Fruit fly (Drosophila melanogaster): ENCODE measurements around the gene Adck5.

Gene Adck5

dm6 chr3L:11145065-11145464 lies 24.6 kb upstream of the Adck5 start:
- TF ChIP-seq CTCF (optimal IDR thresholded peaks at IDR 0.05) (no peak), CG8478 (optimal IDR thresholded peaks at IDR 0.05) (no peak)

dm6 chr3L:11147675-11148074 lies 21.9 kb upstream of the Adck5 start:
- TF ChIP-seq CTCF (optimal IDR thresholded peaks at IDR 0.05), result no peak
- TF ChIP-seq CG8478 (optimal IDR thresholded peaks at IDR 0.05), result no peak

dm6 chr3L:11148478-11149251 lies 21.0 kb upstream of the Adck5 start:
- TF ChIP-seq CTCF (optimal IDR thresholded peaks at IDR 0.05), result no peak
- TF ChIP-seq CG8478 (optimal IDR thresholded peaks at IDR 0.05), result no peak

dm6 chr3L:11150735-11151287 lies 18.8 kb upstream of the Adck5 start, which contains the start of gene CG6216:
CG6216 (minus strand) TSS chr3L:11150785.
- no peak for TF ChIP-seq CTCF (optimal IDR thresholded peaks at IDR 0.05)
- no peak for TF ChIP-seq CG8478 (optimal IDR thresholded peaks at IDR 0.05)

- TF ChIP-seq CG8478 (optimal IDR thresholded peaks at IDR 0.05) (no peak), CTCF (optimal IDR thresholded peaks at IDR 0.05) (no peak)
These were observed 14.2 kb upstream of the Adck5 start for dm6 chr3L:11155380-11155779.

- TF ChIP-seq CG8478 (optimal IDR thresholded peaks at IDR 0.05), result no peak
- no peak for TF ChIP-seq CTCF (optimal IDR thresholded peaks at IDR 0.05)
These were observed 4.7 kb upstream of the Adck5 start, which contains the start of gene Alg10 for dm6 chr3L:11164899-11165298. Alg10 (plus strand) TSS chr3L:11164971.

- TF ChIP-seq CG8478 (optimal IDR thresholded peaks at IDR 0.05) (no peak), CTCF (optimal IDR thresholded peaks at IDR 0.05) (no peak)
These were observed 3.5 kb downstream of the Adck5 start, which contains the start of gene CG14142 for dm6 chr3L:11173049-11173564. CG14142 (plus strand) TSS chr3L:11173514.

- TF ChIP-seq CTCF (optimal IDR thresholded peaks at IDR 0.05), result no peak
- no peak for TF ChIP-seq CG8478 (optimal IDR thresholded peaks at IDR 0.05)
These were observed 13.4 kb downstream of the Adck5 start for dm6 chr3L:11182994-11183393.

- no peak for TF ChIP-seq CG8478 (optimal IDR thresholded peaks at IDR 0.05)
- TF ChIP-seq CTCF (optimal IDR thresholded peaks at IDR 0.05), result no peak
These were observed 14.3 kb downstream of the Adck5 start for dm6 chr3L:11183965-11184364.

dm6 chr3L:11186768-11187167 lies 17.2 kb downstream of the Adck5 start:
- no peak for TF ChIP-seq CTCF (optimal IDR thresholded peaks at IDR 0.05)
- no peak for TF ChIP-seq CG8478 (optimal IDR thresholded peaks at IDR 0.05)

- TF ChIP-seq CG8478 (optimal IDR thresholded peaks at IDR 0.05) (no peak), CTCF (optimal IDR thresholded peaks at IDR 0.05) (no peak)
These were observed 20.4 kb downstream of the Adck5 start for dm6 chr3L:11190022-11190421.

dm6 chr3L:11195275-11195674 lies 25.7 kb downstream of the Adck5 start:
- TF ChIP-seq CG8478 (optimal IDR thresholded peaks at IDR 0.05) (no peak), CTCF (optimal IDR thresholded peaks at IDR 0.05) (no peak)

dm6 chr3L:11196860-11197259 lies 27.2 kb downstream of the Adck5 start:
- TF ChIP-seq CG8478 (optimal IDR thresholded peaks at IDR 0.05) (no peak), CTCF (optimal IDR thresholded peaks at IDR 0.05) (no peak)

dm6 chr3L:11197291-11198021 lies 27.8 kb downstream of the Adck5 start, which contains the start of gene GlcAT-P:
GlcAT-P (minus strand) TSS chr3L:11197536.
- TF ChIP-seq CTCF (optimal IDR thresholded peaks at IDR 0.05) (no peak), CG8478 (optimal IDR thresholded peaks at IDR 0.05) (no peak)

dm6 chr3L:11198375-11198774 lies 28.8 kb downstream of the Adck5 start:
- no peak for TF ChIP-seq CG8478 (optimal IDR thresholded peaks at IDR 0.05)
- no peak for TF ChIP-seq CTCF (optimal IDR thresholded peaks at IDR 0.05)

Measured in S2 (cell line).